Fruit fly (Drosophila melanogaster): ENCODE data around the gene CG17328.

CG17328 gene

dm6 chr2L:16350160-16350633 lies 50.5 kb downstream of the CG17328 start (continued):
- TF ChIP-seq Lpt (GFP tag; optimal IDR thresholded peaks at IDR 0.05) (no peak), fd96Cb (tag; optimal IDR thresholded peaks at IDR 0.05) (peak; percentile 45), Spps (tag; optimal IDR thresholded peaks at IDR 0.05) (no peak), hkb (optimal IDR thresholded peaks at IDR 0.05) (no peak), hkb (GFP tag; IDR thresholded peaks at IDR 0.05) (peak; percentile 72), kah (GFP tag; optimal IDR thresholded peaks at IDR 0.05) (peak; percentile 39), YL-1 (GFP tag; optimal IDR thresholded peaks at IDR 0.05) (peak; percentile 78), dpn (GFP tag; optimal IDR thresholded peaks at IDR 0.05) (peak; percentile 69 to 80), Nf-YA (GFP tag; IDR thresholded peaks at IDR 0.05) (peak; percentile 76), CG8944 (GFP tag; optimal IDR thresholded peaks at IDR 0.05) (peak; percentile 64), CG9817 (tag; optimal IDR thresholded peaks at IDR 0.05) (peak; percentile 69), CG1024 (GFP tag; IDR thresholded peaks at IDR 0.05) (peak; percentile 54), Antp (GFP tag; optimal IDR thresholded peaks at IDR 0.05) (peak; percentile 74), jing (GFP tag; optimal IDR thresholded peaks at IDR 0.05) (peak; percentile 34), danr (GFP tag; IDR thresholded peaks at IDR 0.05) (no peak), h (optimal IDR thresholded peaks at IDR 0.05) (no peak), CG4730 (GFP tag; IDR thresholded peaks at IDR 0.05) (peak; percentile 69), fu2 (GFP tag; optimal IDR thresholded peaks at IDR 0.05) (peak; percentile 47), caup (GFP tag; optimal IDR thresholded peaks at IDR 0.05; ENCODE audit: severe bottlenecking) (peak; percentile 68), zen2 (GFP tag; IDR thresholded peaks at IDR 0.05; ENCODE audit: partially characterized antibody) (0 out of 3 replicates have a peak, but pooled peaks have one; percentile 59), gce (GFP tag; IDR thresholded peaks at IDR 0.05) (peak; percentile 68; the same call in 1 of the 3 replicates), da (GFP tag; optimal IDR thresholded peaks at IDR 0.05) (peak; percentile 53), lbe (GFP tag; optimal IDR thresholded peaks at IDR 0.05) (peak; percentile 60), nerfin-1 (tag; optimal IDR thresholded peaks at IDR 0.05) (no peak), GATAe (GFP tag; conservative IDR thresholded peaks at IDR 0.05) (no peak; the same call in 1 of the 2 replicates), nau (GFP tag; optimal IDR thresholded peaks at IDR 0.05) (no peak), CG16863 (GFP tag; optimal IDR thresholded peaks at IDR 0.05) (peak; percentile 41), CG15269 (tag; optimal IDR thresholded peaks at IDR 0.05) (no peak), tgo (GFP tag; IDR thresholded peaks at IDR 0.05) (peak; percentile 70), CG7556 (GFP tag; optimal IDR thresholded peaks at IDR 0.05) (peak; percentile 51), HmgD (GFP tag; optimal IDR thresholded peaks at IDR 0.05) (peak; percentile 46), CG1603 (tag; optimal IDR thresholded peaks at IDR 0.05) (peak; percentile 64), Rfx (GFP tag; IDR thresholded peaks at IDR 0.05) (peak; percentile 86), cas (GFP tag; IDR thresholded peaks at IDR 0.05) (no peak), pnt (GFP tag; optimal IDR thresholded peaks at IDR 0.05) (peak; percentile 63), grau (tag; optimal IDR thresholded peaks at IDR 0.05) (peak; percentile 77), CG18619 (GFP tag; optimal IDR thresholded peaks at IDR 0.05) (no peak), C15 (GFP tag; IDR thresholded peaks at IDR 0.05) (no peak), cato (GFP tag; optimal IDR thresholded peaks at IDR 0.05; ENCODE audit: borderline replicate concordance) (peak; percentile 66), ato (GFP tag; IDR thresholded peaks at IDR 0.05; ENCODE audit: partially characterized antibody) (peak; percentile 53; the same call in 1 of the 2 replicates), kni (GFP tag; optimal IDR thresholded peaks at IDR 0.05) (no peak), ham (GFP tag; IDR thresholded peaks at IDR 0.05) (no peak), CG13424 (tag; optimal IDR thresholded peaks at IDR 0.05) (peak; percentile 81), Tbp (GFP tag; optimal IDR thresholded peaks at IDR 0.05) (no peak), bigmax (GFP tag; optimal IDR thresholded peaks at IDR 0.05) (no peak), Bdp1 (GFP tag; optimal IDR thresholded peaks at IDR 0.05) (no peak), psq (GFP tag; optimal IDR thresholded peaks at IDR 0.05) (no peak), CG6175 (GFP tag; IDR thresholded peaks at IDR 0.05) (peak; percentile 75), lilli (GFP tag; optimal IDR thresholded peaks at IDR 0.05) (peak; percentile 72), CG17359 (tag; optimal IDR thresholded peaks at IDR 0.05) (peak; percentile 58), shn (GFP tag; optimal IDR thresholded peaks at IDR 0.05) (peak; percentile 66), Fer2 (tag; optimal IDR thresholded peaks at IDR 0.05) (no peak)

Measured in whole organism, embryonic.